Fruit fly (Drosophila melanogaster) whole organism, embryonic: ENCODE results near the gene CG3342.

ENCODE experiments used
- Aef1 ChIP-seq: fragments of 200-800 bp; sonication (Bioruptor generic); IDR thresholded peaks from 3 replicates; pipeline ENCODE4 v1.3.6; 2022; ENCODE audit warnings: missing biosample characterization, missing genetic modification characterization
- B-H2 ChIP-seq: fragments of 200-800 bp; sonication (Bioruptor generic); optimal IDR thresholded peaks from 2 replicates; lab custom pipeline; 2018; ENCODE audit warnings: missing biosample characterization, mild to moderate bottlenecking, missing genetic modification characterization
- CG10274 ChIP-seq: fragments of 200-800 bp; sonication (Bioruptor generic); optimal IDR thresholded peaks from 3 replicates; lab custom pipeline; 2017; ENCODE audit warnings: missing biosample characterization, mild to moderate bottlenecking, missing genetic modification characterization
- CG11398 ChIP-seq: fragments of 200-800 bp; sonication (Bioruptor generic); optimal IDR thresholded peaks from 2 replicates; lab custom pipeline; 2016; ENCODE audit warnings: missing biosample characterization, missing genetic modification characterization
- CG12071 ChIP-seq: fragments of 200-800 bp; sonication (Bioruptor generic); optimal IDR thresholded peaks from 3 replicates; lab custom pipeline; 2018; ENCODE audit warnings: missing biosample characterization, mild to moderate bottlenecking, missing genetic modification characterization
- CG12942 ChIP-seq: fragments of 200-800 bp; sonication (Bioruptor generic); optimal IDR thresholded peaks from 3 replicates; lab custom pipeline; 2016; ENCODE audit warnings: missing biosample characterization, missing genetic modification characterization
- CG13424 ChIP-seq: fragments of 200-800 bp; sonication (Bioruptor generic); optimal IDR thresholded peaks from 2 replicates; lab custom pipeline; 2019; ENCODE audit warnings: missing biosample characterization, mild to moderate bottlenecking, missing genetic modification characterization, moderate library complexity
- CG17361 ChIP-seq: fragments of 200-800 bp; sonication (Bioruptor generic); IDR thresholded peaks from 3 replicates; pipeline ENCODE4 v1.3.6; 2022; ENCODE audit warnings: missing biosample characterization, missing genetic modification characterization
- CG33213 ChIP-seq: fragments of 200-800 bp; sonication (Bioruptor generic); optimal IDR thresholded peaks from 3 replicates; lab custom pipeline; 2016; ENCODE audit warnings: missing biosample characterization, missing genetic modification characterization
- CG6254 ChIP-seq: fragments of 200-800 bp; sonication (Bioruptor generic); optimal IDR thresholded peaks from 3 replicates; lab custom pipeline; 2017; ENCODE audit warnings: mild to moderate bottlenecking, missing biosample characterization, missing genetic modification reagents, missing genetic modification characterization
- CG6813 ChIP-seq: fragments of 200-800 bp; sonication (Bioruptor generic); optimal IDR thresholded peaks from 2 replicates; lab custom pipeline; 2017; ENCODE audit warnings: missing biosample characterization, missing genetic modification characterization, mild to moderate bottlenecking, moderate library complexity, missing genetic modification reagents
- CG6854 ChIP-seq: fragments of 200-800 bp; sonication (Bioruptor generic); optimal IDR thresholded peaks from 3 replicates; lab custom pipeline; 2017; ENCODE audit warnings: missing biosample characterization, mild to moderate bottlenecking, missing genetic modification characterization
- CTCF ChIP-seq: fragments of 200-800 bp; sonication (Bioruptor generic); optimal IDR thresholded peaks from 2 replicates; lab custom pipeline; 2017; ENCODE audit warnings: missing biosample characterization, mild to moderate bottlenecking, missing genetic modification characterization, moderate library complexity
- Chrac-16 ChIP-seq: fragments of 200-800 bp; sonication (Bioruptor generic); optimal IDR thresholded peaks from 3 replicates; lab custom pipeline; 2016; ENCODE audit warnings: missing biosample characterization, missing genetic modification characterization
- CrebB ChIP-seq: fragments of 200-800 bp; sonication (Bioruptor generic); optimal IDR thresholded peaks from 3 replicates; lab custom pipeline; 2018; ENCODE audit warnings: missing biosample characterization, mild to moderate bottlenecking, missing genetic modification characterization
- D19A ChIP-seq: fragments of 200-800 bp; optimal IDR thresholded peaks from 3 replicates; lab custom pipeline; 2019; ENCODE audit warnings: missing biosample characterization, mild to moderate bottlenecking, missing genetic modification characterization, moderate library complexity
- Dref ChIP-seq: fragments of 200-800 bp; sonication (Bioruptor generic); IDR thresholded peaks from 2 replicates; pipeline ENCODE4 v1.3.6; 2022; ENCODE audit warnings: missing biosample characterization, missing genetic modification characterization
- Eip74EF ChIP-seq, 2 experiments: fragments of 200-800 bp in 1 of 2; fragments of >200 bp in 1 of 2; sonication (Bioruptor generic) in 1 of 2; optimal IDR thresholded peaks; 2 replicates each; lab custom pipeline; 2017 to 2019; ENCODE audit warnings: missing biosample characterization in 2 of 2, missing genetic modification characterization in 2 of 2, mild to moderate bottlenecking in 1 of 2, moderate library complexity in 1 of 2
- Ets65A ChIP-seq: fragments of 200-800 bp; sonication (Bioruptor generic); peaks from one replicate; lab custom pipeline; 2016; ENCODE audit warnings: missing biosample characterization, missing genetic modification characterization
- HHEX ChIP-seq: fragments of 200-800 bp; sonication (Bioruptor generic); optimal IDR thresholded peaks from 3 replicates; lab custom pipeline; 2017; ENCODE audit warnings: missing biosample characterization, mild to moderate bottlenecking, missing genetic modification characterization, missing genetic modification reagents
- HLH3B ChIP-seq: fragments of 200-800 bp; sonication (Bioruptor generic); IDR thresholded peaks from 2 replicates; pipeline ENCODE4 v1.3.6; 2022; ENCODE audit warnings: missing biosample characterization, missing genetic modification characterization
- Mrtf ChIP-seq: fragments of 200-800 bp; sonication (Bioruptor generic); IDR thresholded peaks from 3 replicates; pipeline ENCODE4 v1.3.6; 2022; ENCODE audit warnings: missing biosample characterization, missing genetic modification characterization
- NfI ChIP-seq: fragments of 200-800 bp; sonication (Bioruptor generic); optimal IDR thresholded peaks from 3 replicates; lab custom pipeline; 2018; ENCODE audit warnings: missing biosample characterization, mild to moderate bottlenecking, missing genetic modification characterization, moderate library complexity
- Oli ChIP-seq: fragments of 200-800 bp; sonication (Bioruptor generic); optimal IDR thresholded peaks from 2 replicates; lab custom pipeline; 2018; ENCODE audit warnings: missing biosample characterization, mild to moderate bottlenecking, missing genetic modification characterization, moderate library complexity
- Pdp1 ChIP-seq, 2 experiments: fragments of 200-800 bp; sonication (Bioruptor generic); optimal IDR thresholded peaks; 3 replicates each; lab custom pipeline; 2016; ENCODE audit warnings: missing biosample characterization in 2 of 2, missing genetic modification characterization in 2 of 2, mild to moderate bottlenecking in 1 of 2, moderate library complexity in 1 of 2
- Rfx ChIP-seq: fragments of 200-800 bp; sonication (Bioruptor generic); IDR thresholded peaks from 2 replicates; pipeline ENCODE4 v1.3.6; 2022; ENCODE audit warnings: missing biosample characterization, missing genetic modification characterization
- Sox102F ChIP-seq: fragments of 200-800 bp; sonication (Bioruptor generic); optimal IDR thresholded peaks from 2 replicates; lab custom pipeline; 2018; ENCODE audit warnings: missing biosample characterization, mild to moderate bottlenecking, missing genetic modification characterization, moderate library complexity
- bowl ChIP-seq: fragments of 200-800 bp; sonication (Bioruptor generic); IDR thresholded peaks from 2 replicates; pipeline ENCODE4 v1.3.6; 2022; ENCODE audit warnings: missing biosample characterization, missing genetic modification characterization
- chinmo ChIP-seq: fragments of 200-800 bp; sonication (Bioruptor generic); IDR thresholded peaks from 4 replicates; pipeline ENCODE4 v1.3.6; 2022; ENCODE audit warnings: missing biosample characterization, missing genetic modification characterization; ENCODE audit not compliant: partially characterized antibody
- dimm ChIP-seq: fragments of 200-800 bp; sonication (Bioruptor generic); IDR thresholded peaks from 2 replicates; pipeline ENCODE4 v1.3.6; 2022; ENCODE audit warnings: missing biosample characterization, missing genetic modification characterization
- ems ChIP-seq: fragments of 200-800 bp; sonication (Bioruptor generic); optimal IDR thresholded peaks from 3 replicates; lab custom pipeline; 2016; ENCODE audit warnings: missing biosample characterization, missing genetic modification characterization
- en ChIP-seq: fragments of 200-800 bp; sonication (Bioruptor generic); optimal IDR thresholded peaks from 2 replicates; lab custom pipeline; 2016; ENCODE audit warnings: missing biosample characterization, missing genetic modification characterization
- esg ChIP-seq: fragments of 200-800 bp; sonication (Bioruptor generic); conservative IDR thresholded peaks from 2 replicates; pipeline ENCODE4 v1.3.6; 2022; ENCODE audit warnings: missing biosample characterization, missing genetic modification characterization
- gt ChIP-seq: fragments of 200-800 bp; sonication (Bioruptor generic); IDR thresholded peaks from 2 replicates; pipeline ENCODE4 v1.3.6; 2022; ENCODE audit warnings: missing biosample characterization, missing genetic modification characterization
- hkb ChIP-seq, 2 experiments: fragments of 200-800 bp in 1 of 2; fragments of >200 bp in 1 of 2; sonication (Bioruptor generic) in 1 of 2; IDR thresholded peaks in 1 of 2; optimal IDR thresholded peaks in 1 of 2; 2 replicates each; pipeline versions ENCODE4 v1.3.6 to Lab custom; 2017 to 2022; ENCODE audit warnings: missing biosample characterization in 1 of 2, missing genetic modification characterization in 1 of 2
- inv ChIP-seq: fragments of 200-800 bp; sonication (Bioruptor generic); IDR thresholded peaks from 2 replicates; pipeline ENCODE4 v1.3.6; 2022; ENCODE audit warnings: missing biosample characterization, missing genetic modification characterization; ENCODE audit not compliant: partially characterized antibody
- lab ChIP-seq: fragments of 200-800 bp; sonication (Bioruptor generic); optimal IDR thresholded peaks from 3 replicates; lab custom pipeline; 2017; ENCODE audit warnings: missing biosample characterization, missing genetic modification characterization, mild to moderate bottlenecking, moderate library complexity, missing genetic modification reagents
- scrt ChIP-seq: fragments of 200-800 bp; sonication (Bioruptor generic); optimal IDR thresholded peaks from 2 replicates; lab custom pipeline; 2018; ENCODE audit warnings: missing biosample characterization, mild to moderate bottlenecking, missing genetic modification characterization, moderate library complexity
- seq ChIP-seq: fragments of 200-800 bp; sonication (Bioruptor generic); IDR thresholded peaks from 2 replicates; pipeline ENCODE4 v1.3.6; 2022; ENCODE audit warnings: missing biosample characterization, missing genetic modification characterization
- shn ChIP-seq: fragments of 200-800 bp; sonication (Bioruptor generic); optimal IDR thresholded peaks from 3 replicates; lab custom pipeline; 2016; ENCODE audit warnings: missing biosample characterization, missing genetic modification characterization
- sna ChIP-seq: fragments of 200-800 bp; sonication (Bioruptor generic); IDR thresholded peaks from 2 replicates; pipeline ENCODE4 v1.3.6; 2022; ENCODE audit warnings: missing biosample characterization, missing genetic modification characterization; ENCODE audit not compliant: partially characterized antibody
- stc ChIP-seq: fragments of 200-800 bp; sonication (Bioruptor generic); IDR thresholded peaks from 2 replicates; pipeline ENCODE4 v1.3.6; 2022; ENCODE audit warnings: missing biosample characterization, missing genetic modification characterization
- tap ChIP-seq: fragments of 200-800 bp; optimal IDR thresholded peaks from 3 replicates; lab custom pipeline; 2019; ENCODE audit warnings: missing biosample characterization, mild to moderate bottlenecking, missing genetic modification characterization, moderate library complexity
- tll ChIP-seq, 2 experiments: fragments of 200-800 bp in 1 of 2; fragments of >200 bp in 1 of 2; sonication (Bioruptor generic) in 1 of 2; optimal IDR thresholded peaks; 2 replicates each; lab custom pipeline; 2017 to 2019; ENCODE audit warnings: missing biosample characterization in 2 of 2, missing genetic modification characterization in 2 of 2, mild to moderate bottlenecking in 1 of 2, moderate library complexity in 1 of 2
- twi ChIP-seq: fragments of 200-800 bp; optimal IDR thresholded peaks from 2 replicates; lab custom pipeline; 2019; ENCODE audit warnings: missing biosample characterization, mild to moderate bottlenecking, missing genetic modification characterization, moderate library complexity
- vfl ChIP-seq: fragments of 200-800 bp; sonication (Bioruptor generic); optimal IDR thresholded peaks from 2 replicates; lab custom pipeline; 2016; ENCODE audit warnings: missing biosample characterization, missing genetic modification characterization

Gene CG3342

dm6 chrX:6551464-6551863, 23.8 kb upstream of the CG3342 start:
- TF ChIP-seq Dref (no peak), Ets65A (GFP tag; lab: Kevin White, UChicago) (peak; percentile 76), chinmo (peak; percentile 41; the same call in 1 of the 4 replicates)

dm6 chrX:6550118-6550502, 22.4 kb upstream of the CG3342 start:
- TF ChIP-seq tll (GFP tag; optimal IDR thresholded peaks at IDR 0.05; lab: Kevin White, UChicago), result no peak
- TF ChIP-seq Chrac-16 (GFP tag; lab: Kevin White, UChicago), result no peak
- no peak for TF ChIP-seq stc (GFP tag; lab: Robert Waterston, UW)
- peak; percentile 81 for TF ChIP-seq CTCF (GFP tag; lab: Kevin White, UChicago)
- no peak for TF ChIP-seq CG10274 (GFP tag; lab: Kevin White, UChicago)

- peak; percentile 90 for TF ChIP-seq D19A (tag; lab: Kevin White, UChicago)
- TF ChIP-seq HHEX (GFP tag; lab: Kevin White, UChicago), result peak; percentile 96
- TF ChIP-seq esg (GFP tag; lab: Robert Waterston, UW), result peak; percentile 93
- no peak for TF ChIP-seq hkb (optimal IDR thresholded peaks at IDR 0.05; lab: Kevin White, UChicago)
- peak; percentile 97 for TF ChIP-seq hkb (GFP tag; IDR thresholded peaks at IDR 0.05; lab: Robert Waterston, UW)
- TF ChIP-seq Mrtf (GFP tag; lab: Robert Waterston, UW), result peak; percentile 96
- TF ChIP-seq vfl (GFP tag; lab: Kevin White, UChicago), result peak; percentile 86
- TF ChIP-seq CG13424 (tag; lab: Kevin White, UChicago), result peak; percentile 93
- TF ChIP-seq CG33213 (GFP tag; lab: Kevin White, UChicago), result no peak
- TF ChIP-seq scrt (GFP tag; lab: Kevin White, UChicago), result peak; percentile 93
- TF ChIP-seq Oli (tag; lab: Kevin White, UChicago), result peak; percentile 93
- TF ChIP-seq CG6813, result peak; percentile 96
- peak; percentile 96 for TF ChIP-seq Aef1 (GFP tag; lab: Robert Waterston, UW)
- peak; percentile 84 for TF ChIP-seq twi
- TF ChIP-seq CG17361 (GFP tag; lab: Robert Waterston, UW), result peak; percentile 94
- TF ChIP-seq en (GFP tag; lab: Kevin White, UChicago), result peak; percentile 86
- TF ChIP-seq tap, result peak; percentile 94
- peak; percentile 94 for TF ChIP-seq HLH3B
- TF ChIP-seq CG12071, result peak; percentile 96
- TF ChIP-seq CG6254 (GFP tag; lab: Kevin White, UChicago), result peak; percentile 91
- TF ChIP-seq dimm (GFP tag; lab: Robert Waterston, UW), result peak; percentile 84
- TF ChIP-seq bowl, result peak; percentile 80
- TF ChIP-seq B-H2, result peak; percentile 95
- TF ChIP-seq Rfx, result peak; percentile 99
- TF ChIP-seq seq (GFP tag; lab: Robert Waterston, UW), result peak; percentile 96
- TF ChIP-seq CG11398 (GFP tag; lab: Kevin White, UChicago), result peak; percentile 94
- TF ChIP-seq Pdp1 (GFP tag; optimal IDR thresholded peaks at IDR 0.05; lab: Kevin White, UChicago), result peak; percentile 96 to 97
- TF ChIP-seq CrebB (tag; lab: Kevin White, UChicago), result peak; percentile 92
- TF ChIP-seq CG12942 (GFP tag; lab: Kevin White, UChicago), result peak; percentile 90
- TF ChIP-seq Eip74EF (GFP tag; optimal IDR thresholded peaks at IDR 0.05; lab: Kevin White, UChicago), result peak in 1 of 2 experiments; percentile 81
- peak; percentile 94 for TF ChIP-seq CG6854
- peak; percentile 98 for TF ChIP-seq lab (GFP tag; lab: Kevin White, UChicago)
- peak; percentile 97 for TF ChIP-seq ems
- TF ChIP-seq sna (GFP tag; lab: Robert Waterston, UW), result no peak
- peak; percentile 90 for TF ChIP-seq Sox102F (GFP tag; lab: Kevin White, UChicago)
- peak; percentile 93 for TF ChIP-seq NfI (GFP tag; lab: Kevin White, UChicago)
- peak; percentile 89 for TF ChIP-seq shn
- no peak for TF ChIP-seq inv (GFP tag; lab: Robert Waterston, UW)
- TF ChIP-seq gt (GFP tag; lab: Robert Waterston, UW), result peak; percentile 86
These were observed 21.9 kb upstream of the CG3342 start for dm6 chrX:6549428-6550117.
